Worm (Caenorhabditis elegans) whole organism, young adult: ENCODE measurements around the gene srx-26.

Source experiments
- dpl-1 ChIP-seq: fragments of 150-350 bp; optimal IDR thresholded peaks from 2 replicates; lab custom pipeline; 2014; ENCODE audit warnings: missing biosample characterization, missing genetic modification reagents, missing genetic modification characterization
- lag-1 ChIP-seq: fragments of 200-800 bp; sonication (Bioruptor generic); IDR thresholded peaks from 2 replicates; pipeline ENCODE4 v1.3.6; 2022; ENCODE audit warnings: missing genetic modification reagents, missing genetic modification characterization, missing compliant biosample characterization
- somi-1 ChIP-seq: fragments of 200-800 bp; sonication (Bioruptor generic); optimal IDR thresholded peaks from 2 replicates; lab custom pipeline; 2018; ENCODE audit warnings: mild to moderate bottlenecking, missing genetic modification characterization, missing compliant biosample characterization
- unc-130 ChIP-seq: sonication (generic microtip); optimal IDR thresholded peaks from 2 replicates; lab custom pipeline; 2016; ENCODE audit warnings: missing genetic modification reagents, missing genetic modification characterization, missing compliant biosample characterization

ce11 chrV:2711429-2711828, 41.5 kb downstream of the srx-26 start, which contains the start of gene C24B9.3:
- TF ChIP-seq unc-130 (GFP tag; lab: Kevin White, UChicago), result no peak
- TF ChIP-seq somi-1 (GFP tag; lab: Kevin White, UChicago), result no peak
- no peak for TF ChIP-seq dpl-1 (GFP tag; lab: Kevin White, UChicago)
- no peak for TF ChIP-seq lag-1 (GFP tag; lab: Robert Waterston, UW)
